Fruit fly (Drosophila melanogaster): ENCODE measurements around the gene Pten.

Gene Pten

DNA sequence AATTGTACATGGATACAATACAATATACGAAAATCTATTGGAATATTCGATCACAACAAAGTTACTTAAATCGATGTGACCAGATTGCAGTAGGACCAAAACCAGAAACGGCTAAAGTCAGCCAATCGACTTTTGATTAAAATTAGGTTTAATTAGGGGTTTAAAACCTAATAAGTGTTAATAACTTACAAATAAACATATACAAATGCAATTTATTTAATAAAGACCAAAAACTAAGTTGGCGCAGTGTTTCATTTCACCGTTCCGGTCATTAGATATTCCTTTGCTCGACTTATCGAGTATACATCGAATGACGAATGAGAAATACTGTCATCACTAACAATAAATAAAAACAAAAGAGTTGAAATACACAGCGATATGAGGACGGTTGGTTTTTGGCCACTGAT is 10.4 kb downstream of the Pten start, which contains the start of the genes bsk and CG31717 (continued):
- TF ChIP-seq CG17361 (GFP tag; IDR thresholded peaks at IDR 0.05) (no peak), Poxn (GFP tag; IDR thresholded peaks at IDR 0.05) (no peak), CG34224 (GFP tag; IDR thresholded peaks at IDR 0.05; ENCODE audit: partially characterized antibody) (no peak), CG16813 (GFP tag; IDR thresholded peaks at IDR 0.05; ENCODE audit: partially characterized antibody) (peak; percentile 44; the same call in 1 of the 3 replicates), onecut (GFP tag; IDR thresholded peaks at IDR 0.05) (peak; percentile 31; the same call in 1 of the 2 replicates), Myb (GFP tag; optimal IDR thresholded peaks at IDR 0.05) (no peak), BEAF-32 (GFP tag; optimal IDR thresholded peaks at IDR 0.05) (peak; percentile 77), CG4360 (GFP tag; IDR thresholded peaks at IDR 0.05) (peak; percentile 53; the same call in 1 of the 2 replicates), Ets97D (GFP tag; optimal IDR thresholded peaks at IDR 0.05) (peak; percentile 43), CG2120 (GFP tag; optimal IDR thresholded peaks at IDR 0.05) (no peak), Deaf1 (tag; optimal IDR thresholded peaks at IDR 0.05) (no peak), Sry-δ (GFP tag; optimal IDR thresholded peaks at IDR 0.05) (peak; percentile 87), CG8924 (tag; optimal IDR thresholded peaks at IDR 0.05) (peak; percentile 73), HLH4C (GFP tag; IDR thresholded peaks at IDR 0.05; ENCODE audit: partially characterized antibody) (peak; percentile 49; the same call in 1 of the 3 replicates), twi (tag; optimal IDR thresholded peaks at IDR 0.05) (no peak), Xbp1 (GFP tag; optimal IDR thresholded peaks at IDR 0.05) (no peak), Hr39 (optimal IDR thresholded peaks at IDR 0.05) (no peak), CG17829 (tag; optimal IDR thresholded peaks at IDR 0.05) (peak; percentile 38), CG10565 (GFP tag; optimal IDR thresholded peaks at IDR 0.05) (no peak), Sin3A (optimal IDR thresholded peaks at IDR 0.05) (peak; percentile 19), psq (GFP tag; optimal IDR thresholded peaks at IDR 0.05) (no peak), CG32767 (GFP tag; IDR thresholded peaks at IDR 0.05) (no peak), pzg (GFP tag; optimal IDR thresholded peaks at IDR 0.05) (peak; percentile 81), CG13287 (GFP tag; IDR thresholded peaks at IDR 0.05; ENCODE audit: partially characterized antibody) (peak; percentile 68), run (tag; optimal IDR thresholded peaks at IDR 0.05) (no peak), CG10366 (GFP tag; IDR thresholded peaks at IDR 0.05) (no peak), odd (GFP tag; optimal IDR thresholded peaks at IDR 0.05) (no peak), sens (GFP tag) (peak; percentile 68), tll (GFP tag; optimal IDR thresholded peaks at IDR 0.05) (peak in 1 of 2 experiments; percentile 53), CG12942 (GFP tag; optimal IDR thresholded peaks at IDR 0.05) (no peak), Dbx (GFP tag; IDR thresholded peaks at IDR 0.05) (no peak), Atf6 (GFP tag; IDR thresholded peaks at IDR 0.05) (no peak), Ada2b (GFP tag; IDR thresholded peaks at IDR 0.05) (no peak), CG18011 (GFP tag; optimal IDR thresholded peaks at IDR 0.05) (no peak), Elba2 (GFP tag; optimal IDR thresholded peaks at IDR 0.05) (peak; percentile 83), Hmx (GFP tag; optimal IDR thresholded peaks at IDR 0.05) (peak; percentile 19), CG14710 (tag; optimal IDR thresholded peaks at IDR 0.05) (peak; percentile 62), gfzf (GFP tag; optimal IDR thresholded peaks at IDR 0.05) (peak; percentile 78), CG6791 (GFP tag; IDR thresholded peaks at IDR 0.05; ENCODE audit: partially characterized antibody) (peak; percentile 58; the same call in 1 of the 3 replicates), nerfin-1 (tag; optimal IDR thresholded peaks at IDR 0.05) (peak; percentile 38), CG17568 (GFP tag; optimal IDR thresholded peaks at IDR 0.05) (no peak), CG6813 (GFP tag; optimal IDR thresholded peaks at IDR 0.05) (no peak), Vsx1 (GFP tag; optimal IDR thresholded peaks at IDR 0.05) (no peak), CG3726 (GFP tag; IDR thresholded peaks at IDR 0.05) (no peak), D19A (tag; optimal IDR thresholded peaks at IDR 0.05) (no peak), lbe (GFP tag; optimal IDR thresholded peaks at IDR 0.05) (peak; percentile 14), chif (GFP tag; optimal IDR thresholded peaks at IDR 0.05) (no peak), MBD-R2 (GFP tag; IDR thresholded peaks at IDR 0.05) (peak; percentile 65), hth (optimal IDR thresholded peaks at IDR 0.05) (no peak), CG8290 (GFP tag; optimal IDR thresholded peaks at IDR 0.05) (peak; percentile 55), CG8290 (tag; optimal IDR thresholded peaks at IDR 0.05) (no peak), CG14014 (GFP tag; IDR thresholded peaks at IDR 0.05) (no peak)
